3 fruit fly cellular contexts compared by ENCODE assay signal in the genomic region with DNA sequence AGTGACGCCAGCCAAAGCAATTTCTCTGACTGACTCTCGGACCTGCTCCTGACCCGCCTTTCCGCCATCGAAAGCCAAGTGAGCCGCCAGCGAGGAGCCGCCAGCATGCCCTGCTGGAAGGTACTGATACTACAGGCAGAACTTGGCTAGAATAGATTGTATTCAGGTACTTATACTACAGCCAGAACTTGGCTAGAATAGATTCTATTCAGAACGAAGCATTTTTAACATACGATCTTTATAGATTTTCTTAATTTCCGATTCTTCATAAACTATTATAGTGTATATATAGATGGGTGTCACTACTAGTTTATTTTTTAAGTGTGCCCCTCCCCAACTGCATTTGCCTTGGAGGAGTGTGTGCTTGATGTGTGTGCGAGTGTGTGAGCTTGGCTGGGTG.
TF ChIP-seq lines count a peak whose summit lies in the region.

No protein-coding gene starts in this region.

- no peak for TF ChIP-seq CTCF in whole organism, embryonic (GFP tag; optimal IDR thresholded peaks at IDR 0.05; lab: Kevin White, UChicago)

TF ChIP-seq in whole organism, embryonic, 481 proteins besides CTCF, POLR2A, EP300 and RAD21:
- TF ChIP-seq Dek (tag; optimal IDR thresholded peaks at IDR 0.05; lab: Kevin White, UChicago) (no peak), ac (GFP tag; optimal IDR thresholded peaks at IDR 0.05; lab: Kevin White, UChicago) (no peak), z (GFP tag; IDR thresholded peaks at IDR 0.05; lab: Robert Waterston, UW) (0 out of 3 replicates have a peak, but pooled peaks have one; percentile 23), Side (GFP tag; optimal IDR thresholded peaks at IDR 0.05; lab: Kevin White, UChicago) (no peak), Myb (GFP tag; optimal IDR thresholded peaks at IDR 0.05; lab: Kevin White, UChicago) (no peak), CG7372 (GFP tag; IDR thresholded peaks at IDR 0.05; lab: Robert Waterston, UW) (no peak), CG17361 (GFP tag; IDR thresholded peaks at IDR 0.05; lab: Robert Waterston, UW) (no peak), usp (GFP tag; optimal IDR thresholded peaks at IDR 0.05; lab: Kevin White, UChicago) (no peak), CG34422 (GFP tag; IDR thresholded peaks at IDR 0.05; lab: Robert Waterston, UW) (no peak), CG9876 (GFP tag; optimal IDR thresholded peaks at IDR 0.05; lab: Kevin White, UChicago) (no peak), ind (GFP tag; optimal IDR thresholded peaks at IDR 0.05; lab: Kevin White, UChicago) (no peak), Drgx (GFP tag; IDR thresholded peaks at IDR 0.05; lab: Robert Waterston, UW) (peak; percentile 31; the same call in 1 of the 2 replicates), sens (GFP tag; lab: Kevin White, UChicago) (peak; percentile 34)

TF ChIP-seq in whole organism, prepupa, 60 proteins besides CTCF, POLR2A, EP300 and RAD21:
- TF ChIP-seq CG11294 (GFP tag; IDR thresholded peaks at IDR 0.05; lab: Robert Waterston, UW) (no peak), Smox (GFP tag; optimal IDR thresholded peaks at IDR 0.05; lab: Kevin White, UChicago) (no peak), CG4318 (GFP tag; optimal IDR thresholded peaks at IDR 0.05; lab: Kevin White, UChicago) (peak; percentile 5), cyc (GFP tag; optimal IDR thresholded peaks at IDR 0.05; lab: Kevin White, UChicago) (no peak), achi (GFP tag; optimal IDR thresholded peaks at IDR 0.05; lab: Kevin White, UChicago) (no peak), Eip93F (GFP tag; optimal IDR thresholded peaks at IDR 0.05; lab: Kevin White, UChicago) (no peak), pdm3 (GFP tag; optimal IDR thresholded peaks at IDR 0.05; lab: Kevin White, UChicago) (peak; percentile 25), CG6808 (GFP tag; optimal IDR thresholded peaks at IDR 0.05; lab: Kevin White, UChicago) (no peak), dsx (GFP tag; optimal IDR thresholded peaks at IDR 0.05; lab: Kevin White, UChicago; ENCODE audit: poor library complexity, severe bottlenecking) (no peak), Hr4 (GFP tag; optimal IDR thresholded peaks at IDR 0.05; lab: Kevin White, UChicago) (peak; percentile 61), Eip78C (GFP tag; lab: Kevin White, UChicago) (peak; percentile 13), CG7368 (GFP tag; optimal IDR thresholded peaks at IDR 0.05; lab: Kevin White, UChicago) (no peak), Eip75B (GFP tag; optimal IDR thresholded peaks at IDR 0.05; lab: Kevin White, UChicago) (no peak), CG11902 (GFP tag; optimal IDR thresholded peaks at IDR 0.05; lab: Kevin White, UChicago) (no peak), dac (GFP tag; optimal IDR thresholded peaks at IDR 0.05; lab: Kevin White, UChicago) (no peak), CG10669 (GFP tag; optimal IDR thresholded peaks at IDR 0.05; lab: Kevin White, UChicago) (no peak), CG6163 (GFP tag; IDR thresholded peaks at IDR 0.05; lab: Robert Waterston, UW) (peak; percentile 40; the same call in 1 of the 3 replicates), net (GFP tag; optimal IDR thresholded peaks at IDR 0.05; lab: Kevin White, UChicago) (peak; percentile 12), OdsH (GFP tag; optimal IDR thresholded peaks at IDR 0.05; lab: Kevin White, UChicago) (peak; percentile 0), CG15336 (GFP tag; IDR thresholded peaks at IDR 0.05; lab: Robert Waterston, UW) (peak; percentile 53), CG8632 (GFP tag; optimal IDR thresholded peaks at IDR 0.05; lab: Kevin White, UChicago) (no peak), CG8119 (GFP tag; IDR thresholded peaks at IDR 0.05; lab: Robert Waterston, UW) (peak; percentile 56; the same call in 1 of the 3 replicates), Hr39 (GFP tag; optimal IDR thresholded peaks at IDR 0.05; lab: Kevin White, UChicago) (no peak), CG32006 (GFP tag; optimal IDR thresholded peaks at IDR 0.05; lab: Kevin White, UChicago) (peak; percentile 50), Hr38 (GFP tag; optimal IDR thresholded peaks at IDR 0.05; lab: Kevin White, UChicago) (no peak), acj6 (GFP tag; optimal IDR thresholded peaks at IDR 0.05; lab: Kevin White, UChicago) (no peak), Sox14 (GFP tag; optimal IDR thresholded peaks at IDR 0.05; lab: Kevin White, UChicago) (peak; percentile 2)
TF ChIP-seq in whole organism, prepupa: peak in this region for 11.

TF ChIP-seq in whole organism, pupa, 21 proteins besides CTCF, POLR2A, EP300 and RAD21:
- TF ChIP-seq CG8301 (tag; optimal IDR thresholded peaks at IDR 0.05; lab: Kevin White, UChicago), result peak; percentile 23
- TF ChIP-seq CG10348 (GFP tag; IDR thresholded peaks at IDR 0.05; lab: Robert Waterston, UW), result no peak
- TF ChIP-seq rn (GFP tag; IDR thresholded peaks at IDR 0.05; lab: Robert Waterston, UW), result no peak
- no peak for TF ChIP-seq gl (tag; optimal IDR thresholded peaks at IDR 0.05; lab: Kevin White, UChicago)
- TF ChIP-seq fd96Ca (GFP tag; IDR thresholded peaks at IDR 0.05; lab: Robert Waterston, UW), result 0 out of 3 replicates have a peak, but pooled peaks have one; percentile 7
- TF ChIP-seq Pif1A (GFP tag; optimal IDR thresholded peaks at IDR 0.05; lab: Kevin White, UChicago), result no peak
- no peak for TF ChIP-seq CG8159 (tag; optimal IDR thresholded peaks at IDR 0.05; lab: Kevin White, UChicago)
- no peak for TF ChIP-seq EcR (GFP tag; optimal IDR thresholded peaks at IDR 0.05; lab: Kevin White, UChicago)
- peak; percentile 30 for TF ChIP-seq CG14655 (GFP tag; optimal IDR thresholded peaks at IDR 0.05; lab: Kevin White, UChicago)
- TF ChIP-seq CG12605 (GFP tag; IDR thresholded peaks at IDR 0.05; lab: Robert Waterston, UW), result no peak
- peak; percentile 32 for TF ChIP-seq Ets98B (GFP tag; IDR thresholded peaks at IDR 0.05; lab: Robert Waterston, UW)
- TF ChIP-seq CG15710 (tag; optimal IDR thresholded peaks at IDR 0.05; lab: Kevin White, UChicago), result no peak
- TF ChIP-seq CG17806 (tag; optimal IDR thresholded peaks at IDR 0.05; lab: Kevin White, UChicago), result no peak
- TF ChIP-seq CG34367 (tag; optimal IDR thresholded peaks at IDR 0.05; lab: Kevin White, UChicago), result no peak
- TF ChIP-seq CG9948 (tag; optimal IDR thresholded peaks at IDR 0.05; lab: Kevin White, UChicago), result no peak
- peak; percentile 21; the same call in 1 of the 3 replicates for TF ChIP-seq CG4496 (GFP tag; IDR thresholded peaks at IDR 0.05; lab: Robert Waterston, UW)
- TF ChIP-seq CG13204 (GFP tag; optimal IDR thresholded peaks at IDR 0.05; lab: Kevin White, UChicago), result no peak
- TF ChIP-seq CG32121 (GFP tag; IDR thresholded peaks at IDR 0.05; lab: Robert Waterston, UW), result no peak; the same call in 1 of the 2 replicates
- no peak for TF ChIP-seq D1 (tag; optimal IDR thresholded peaks at IDR 0.05; lab: Kevin White, UChicago)
- TF ChIP-seq Pif1B (GFP tag; optimal IDR thresholded peaks at IDR 0.05; lab: Kevin White, UChicago), result no peak
- no peak for TF ChIP-seq Snoo (tag; optimal IDR thresholded peaks at IDR 0.05; lab: Kevin White, UChicago)
